Fruit fly (Drosophila melanogaster) S2 (cell line): ENCODE measurements around the gene MBD-R2.

Experiments
- CG8478 ChIP-seq: fragments of >200 bp; optimal IDR thresholded peaks from 2 replicates; lab custom pipeline; 2018
- CTCF ChIP-seq, 2 experiments: fragments of >200 bp; optimal IDR thresholded peaks; 2 replicates each; lab custom pipeline; 2018

The MBD-R2 gene

DNA sequence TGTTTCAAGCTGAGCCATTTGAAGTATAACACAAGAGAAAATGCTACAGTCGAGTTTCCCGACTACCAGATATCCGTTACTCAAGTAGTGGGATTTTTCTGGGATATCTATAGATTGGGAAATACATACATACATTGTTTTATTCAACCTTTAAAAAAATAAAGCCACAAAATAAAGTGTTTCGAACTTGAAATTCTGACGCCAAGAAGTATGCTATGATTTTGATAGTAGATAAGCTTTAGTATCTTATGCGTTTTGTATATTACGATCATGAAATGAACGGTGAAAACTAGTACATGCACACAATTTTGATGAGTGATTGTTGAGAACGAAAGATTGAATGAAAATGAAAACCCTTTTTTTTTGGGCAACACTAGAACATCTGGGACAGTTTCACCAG, 7.5 kb upstream of the MBD-R2 start:
- no peak for TF ChIP-seq CG8478 (lab: Kevin White, UChicago)
- TF ChIP-seq CTCF (optimal IDR thresholded peaks at IDR 0.05; lab: Kevin White, UChicago), result no peak

dm6 chr3R:12361962-12362497, 6.0 kb upstream of the MBD-R2 start:
- no peak for TF ChIP-seq CTCF (optimal IDR thresholded peaks at IDR 0.05; lab: Kevin White, UChicago)
- no peak for TF ChIP-seq CG8478 (lab: Kevin White, UChicago)

- TF ChIP-seq CTCF (optimal IDR thresholded peaks at IDR 0.05; lab: Kevin White, UChicago) (no peak), CG8478 (lab: Kevin White, UChicago) (no peak)
Measured at dm6 chr3R:12359837-12360236, 3.8 kb upstream of the MBD-R2 start, which contains the start of gene CG4115. Gene CG4115, plus strand, starts transcription at chr3R:12360008.

- TF ChIP-seq CG8478 (lab: Kevin White, UChicago) (no peak), CTCF (optimal IDR thresholded peaks at IDR 0.05; lab: Kevin White, UChicago) (no peak)
Measured at dm6 chr3R:12352003-12352402, 4.1 kb downstream of the MBD-R2 start, which contains the start of gene CG10041. Gene CG10041, minus strand, starts transcription at chr3R:12352103.

DNA sequence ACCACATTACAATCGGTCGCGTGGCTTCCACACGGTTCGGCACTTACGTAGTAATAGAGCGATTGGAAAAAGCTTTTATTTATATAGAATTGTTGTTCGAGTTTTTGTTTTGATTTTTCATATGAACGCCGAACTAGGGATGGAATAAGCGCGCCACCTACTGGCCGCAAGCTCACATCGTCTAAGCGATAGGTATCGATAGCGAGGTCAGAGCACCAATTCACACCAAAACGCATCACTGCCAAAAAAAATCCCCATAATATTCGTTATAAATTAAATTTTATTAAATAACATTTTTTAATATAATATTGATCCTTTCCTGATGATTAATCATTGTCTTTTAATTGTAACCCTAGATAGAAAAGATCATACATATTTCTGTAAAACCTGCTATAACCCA, 5.6 kb downstream of the MBD-R2 start, which contains the start of gene CG10038:
TSS of gene CG10038 (minus strand) at position 148 of the 400 bp plus-strand sequence.
- TF ChIP-seq CG8478 (lab: Kevin White, UChicago), result no peak
- peak; percentile 57 to 85 for TF ChIP-seq CTCF (optimal IDR thresholded peaks at IDR 0.05; lab: Kevin White, UChicago)

dm6 chr3R:12347659-12348058, 8.4 kb downstream of the MBD-R2 start:
- TF ChIP-seq CG8478 (lab: Kevin White, UChicago) (no peak), CTCF (optimal IDR thresholded peaks at IDR 0.05; lab: Kevin White, UChicago) (no peak)

DNA sequence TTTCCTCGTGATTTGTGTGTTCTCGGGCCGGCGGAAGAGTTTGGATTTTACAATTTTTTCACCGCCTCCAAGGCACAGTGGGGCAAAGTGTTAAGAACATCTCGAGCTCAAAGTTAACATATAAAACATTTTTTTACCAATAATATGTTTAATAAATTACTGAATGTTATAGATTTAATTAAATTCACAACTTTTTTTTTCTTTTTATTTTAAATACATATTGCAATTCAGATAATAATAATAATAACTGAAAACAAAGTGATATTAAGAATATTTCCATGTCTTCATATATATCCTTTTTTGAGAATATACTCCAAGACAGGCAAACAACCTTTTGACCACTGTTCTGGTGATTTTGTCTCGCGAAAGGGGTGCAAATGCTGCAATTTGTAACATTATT, 10.1 kb downstream of the MBD-R2 start:
- TF ChIP-seq CTCF (optimal IDR thresholded peaks at IDR 0.05; lab: Kevin White, UChicago) (no peak), CG8478 (lab: Kevin White, UChicago) (no peak)

DNA sequence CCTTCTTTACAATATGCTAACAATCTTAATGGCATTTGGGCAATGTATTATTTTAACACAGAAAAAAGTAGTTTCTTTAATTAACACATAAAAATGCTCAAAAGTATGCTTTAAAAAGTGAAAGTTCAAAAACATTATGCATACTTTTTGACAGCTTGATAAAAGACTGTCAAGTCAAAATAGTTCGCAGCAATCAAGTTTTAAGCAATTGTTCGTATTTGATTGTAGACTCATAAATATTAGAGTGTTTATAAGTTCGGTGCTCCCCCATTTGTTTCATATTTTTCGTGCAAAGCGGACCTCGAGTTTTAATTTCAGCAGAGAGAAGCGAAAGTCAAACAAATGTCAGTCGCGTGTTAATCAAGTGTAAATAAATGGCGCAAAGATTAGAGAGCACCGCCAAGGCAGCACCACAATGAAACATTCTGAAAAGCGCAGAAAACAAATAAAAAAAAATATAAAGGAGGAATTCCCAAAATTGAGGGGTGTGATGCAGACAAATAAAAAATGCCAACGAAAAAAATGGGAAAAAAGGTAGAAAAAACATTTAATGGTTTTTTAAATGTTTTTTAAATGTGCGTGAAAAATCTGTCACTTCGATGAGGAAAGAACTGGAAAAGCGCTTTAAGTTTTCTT, 11.0 kb downstream of the MBD-R2 start:
- TF ChIP-seq CTCF (optimal IDR thresholded peaks at IDR 0.05; lab: Kevin White, UChicago) (no peak), CG8478 (lab: Kevin White, UChicago) (no peak)

dm6 chr3R:12341374-12341773, 14.7 kb downstream of the MBD-R2 start, which contains the start of gene Sgsf:
Gene Sgsf, plus strand, starts transcription at chr3R:12341674.
- TF ChIP-seq CG8478 (lab: Kevin White, UChicago), result no peak
- no peak for TF ChIP-seq CTCF (optimal IDR thresholded peaks at IDR 0.05; lab: Kevin White, UChicago)

DNA sequence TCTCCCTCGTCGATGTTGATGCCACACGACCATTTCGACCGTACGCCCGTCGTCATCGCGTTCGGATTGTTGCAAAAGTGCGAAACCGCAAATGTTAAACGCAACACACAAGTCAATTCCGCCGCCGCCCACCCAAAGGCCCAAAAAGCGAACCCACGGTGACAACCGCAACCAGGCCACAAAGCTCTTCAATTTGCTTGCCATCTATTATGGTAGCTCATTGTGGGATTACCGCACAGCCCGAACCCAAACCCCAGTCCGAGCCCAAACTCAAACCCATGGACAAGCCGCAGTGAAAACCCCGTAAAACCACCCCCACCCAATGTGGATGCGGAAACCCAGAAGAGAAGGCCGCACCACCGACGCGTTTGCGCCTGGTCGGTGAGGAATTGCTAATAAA, 26.2 kb downstream of the MBD-R2 start:
- TF ChIP-seq CTCF (optimal IDR thresholded peaks at IDR 0.05; lab: Kevin White, UChicago) (no peak), CG8478 (lab: Kevin White, UChicago) (no peak)

DNA sequence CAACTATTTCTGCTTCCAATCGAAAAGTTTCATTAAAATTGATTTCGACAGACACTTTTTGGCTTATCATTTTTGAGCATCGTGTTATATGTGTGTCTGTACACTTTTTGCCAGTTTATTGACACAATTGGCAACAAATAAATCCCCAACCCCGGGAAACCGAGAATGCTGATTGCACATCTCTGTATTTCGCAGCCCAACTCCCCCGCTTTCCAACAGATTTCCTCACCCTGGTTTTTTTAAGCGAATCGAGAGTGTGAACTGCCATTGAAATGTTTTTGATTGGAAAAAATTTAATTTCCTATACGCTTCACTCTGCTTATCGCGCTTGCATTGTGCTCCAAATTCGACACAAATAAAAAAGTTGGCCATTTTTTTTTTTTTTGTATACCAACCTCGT, 29.2 kb downstream of the MBD-R2 start:
- TF ChIP-seq CTCF (optimal IDR thresholded peaks at IDR 0.05; lab: Kevin White, UChicago) (no peak), CG8478 (lab: Kevin White, UChicago) (no peak)

DNA sequence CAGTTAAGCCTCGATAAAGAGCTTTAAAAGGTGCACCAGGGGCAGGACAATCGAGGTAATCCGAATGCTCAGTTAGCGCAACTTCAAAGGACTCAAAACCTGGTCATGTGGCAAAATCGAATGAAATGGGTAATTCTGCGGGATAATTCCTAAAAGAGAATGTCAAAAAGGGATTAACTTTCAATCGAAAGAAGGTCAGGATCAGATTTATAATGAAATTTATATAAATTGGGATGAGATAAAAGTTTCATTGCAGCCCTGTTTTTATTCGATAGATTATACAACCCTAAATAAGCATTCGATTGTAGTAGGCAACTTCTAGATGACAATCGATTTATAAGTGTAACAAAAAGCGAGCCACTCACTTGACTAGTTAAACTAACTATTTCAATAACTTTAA, 32.8 kb downstream of the MBD-R2 start, which contains the start of gene CG10013:
TSS of gene CG10013 (plus strand) at position 301 of the 400 bp plus-strand sequence.
- TF ChIP-seq CTCF (optimal IDR thresholded peaks at IDR 0.05; lab: Kevin White, UChicago), result no peak
- TF ChIP-seq CG8478 (lab: Kevin White, UChicago), result no peak

- TF ChIP-seq CTCF (optimal IDR thresholded peaks at IDR 0.05; lab: Kevin White, UChicago) (no peak), CG8478 (lab: Kevin White, UChicago) (no peak)
Measured at dm6 chr3R:12317325-12317724, 38.7 kb downstream of the MBD-R2 start.

DNA sequence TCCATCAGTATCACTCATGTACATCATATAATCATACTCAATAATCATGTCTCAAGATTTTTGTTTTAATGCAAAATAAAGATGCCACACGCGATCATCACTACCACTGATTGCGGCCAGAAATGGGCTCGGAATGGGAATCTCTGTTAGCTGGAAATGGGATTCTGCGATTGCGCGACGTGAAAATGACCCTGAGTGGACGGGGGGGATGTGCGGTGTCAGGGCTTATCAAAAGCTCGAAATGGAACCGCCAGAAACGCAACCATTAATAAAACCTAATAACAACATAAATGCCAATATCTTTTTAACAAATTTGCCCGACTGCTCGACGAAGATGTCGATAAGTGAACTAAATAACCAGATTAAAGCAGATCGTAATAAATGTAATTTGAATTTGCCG, 39.6 kb downstream of the MBD-R2 start:
- no peak for TF ChIP-seq CG8478 (lab: Kevin White, UChicago)
- no peak for TF ChIP-seq CTCF (optimal IDR thresholded peaks at IDR 0.05; lab: Kevin White, UChicago)

dm6 chr3R:12315455-12315854, 40.6 kb downstream of the MBD-R2 start:
- TF ChIP-seq CTCF (optimal IDR thresholded peaks at IDR 0.05; lab: Kevin White, UChicago) (no peak), CG8478 (lab: Kevin White, UChicago) (no peak)

- TF ChIP-seq CG8478 (lab: Kevin White, UChicago), result no peak
- TF ChIP-seq CTCF (optimal IDR thresholded peaks at IDR 0.05; lab: Kevin White, UChicago), result no peak
Measured at dm6 chr3R:12314236-12314635, 41.8 kb downstream of the MBD-R2 start.
